Worm (Caenorhabditis elegans) whole organism, young adult: ENCODE results near the gene arrd-6.
"Not testable (repeated sequence)": the region's sequence is repeated elsewhere in the genome, so short reads cannot be mapped to it uniquely, and the experiment has no call there.

Experiments used
- K11D2.4 ChIP-seq: fragments of 200-800 bp; sonication (Bioruptor generic); IDR thresholded peaks from 2 replicates; pipeline ENCODE4 v1.3.6; 2022; ENCODE audit warnings: missing genetic modification reagents, missing genetic modification characterization, missing compliant biosample characterization
- Y95B8A.8 ChIP-seq: fragments of 200-800 bp; sonication (Bioruptor generic); IDR thresholded peaks from 2 replicates; pipeline ENCODE4 v1.3.6; 2022; ENCODE audit warnings: missing genetic modification reagents, missing genetic modification characterization, missing compliant biosample characterization
- ZK185.1 ChIP-seq: sonication (generic microtip); optimal IDR thresholded peaks from 2 replicates; lab custom pipeline; 2016; ENCODE audit warnings: mild to moderate bottlenecking, missing genetic modification characterization, missing compliant biosample characterization; ENCODE audit not compliant: poor library complexity, severe bottlenecking
- attf-5 ChIP-seq: fragments of 200-800 bp; sonication (Bioruptor generic); optimal IDR thresholded peaks from 2 replicates; lab custom pipeline; 2018; ENCODE audit warnings: mild to moderate bottlenecking, missing genetic modification characterization, missing compliant biosample characterization
- cebp-1 ChIP-seq, 2 experiments: fragments of 200-800 bp in 1 of 2; sonication (Bioruptor generic) in 1 of 2; sonication (generic microtip) in 1 of 2; IDR thresholded peaks in 1 of 2; optimal IDR thresholded peaks in 1 of 2; 2 replicates each; pipeline versions ENCODE4 v1.3.6 to Lab custom; 2017 to 2022; ENCODE audit warnings: missing compliant biosample characterization in 2 of 2, missing genetic modification characterization in 2 of 2, mild to moderate bottlenecking in 1 of 2, missing genetic modification reagents in 1 of 2, moderate library complexity in 1 of 2
- ceh-100 ChIP-seq: fragments of 200-800 bp; sonication (Bioruptor generic); IDR thresholded peaks from 2 replicates; pipeline ENCODE4 v1.3.6; 2022; ENCODE audit warnings: missing genetic modification reagents, missing genetic modification characterization, missing compliant biosample characterization
- ceh-58 ChIP-seq: fragments of 200-800 bp; sonication (Bioruptor generic); IDR thresholded peaks from 2 replicates; pipeline ENCODE4 v1.3.6; 2022; ENCODE audit warnings: missing genetic modification characterization, missing compliant biosample characterization
- dox-1 ChIP-seq: fragments of 200-800 bp; sonication (Bioruptor generic); IDR thresholded peaks from 2 replicates; pipeline ENCODE4 v1.3.6; 2022; ENCODE audit warnings: missing genetic modification reagents, missing genetic modification characterization, missing compliant biosample characterization
- dpl-1 ChIP-seq: fragments of 150-350 bp; optimal IDR thresholded peaks from 2 replicates; lab custom pipeline; 2014; ENCODE audit warnings: missing biosample characterization, missing genetic modification reagents, missing genetic modification characterization
- efl-1 ChIP-seq: fragments of 150-350 bp; optimal IDR thresholded peaks from 2 replicates; lab custom pipeline; 2014; ENCODE audit warnings: missing biosample characterization, missing genetic modification reagents, missing genetic modification characterization
- fkh-3 ChIP-seq: sonication (generic microtip); optimal IDR thresholded peaks from 2 replicates; lab custom pipeline; 2016; ENCODE audit warnings: mild to moderate bottlenecking, missing genetic modification characterization, missing compliant biosample characterization
- gei-17 ChIP-seq: fragments of 200-800 bp; sonication (Bioruptor generic); optimal IDR thresholded peaks from 2 replicates; lab custom pipeline; 2018; ENCODE audit warnings: mild to moderate bottlenecking, missing genetic modification characterization, missing compliant biosample characterization
- let-607 ChIP-seq, 2 experiments: fragments of 200-800 bp in 1 of 2; sonication (Bioruptor generic) in 1 of 2; sonication (generic microtip) in 1 of 2; optimal IDR thresholded peaks; 2 replicates each; lab custom pipeline; 2016 to 2018; ENCODE audit warnings: mild to moderate bottlenecking in 2 of 2, missing compliant biosample characterization in 2 of 2, missing genetic modification characterization in 2 of 2, moderate library complexity in 2 of 2, missing genotype in 1 of 2
- lsl-1 ChIP-seq: fragments of 200-800 bp; sonication (Bioruptor generic); optimal IDR thresholded peaks from 2 replicates; lab custom pipeline; 2018; ENCODE audit warnings: mild to moderate bottlenecking, missing genetic modification characterization, moderate library complexity, missing compliant biosample characterization
- mcd-1 ChIP-seq: fragments of 200-800 bp; sonication (Bioruptor generic); IDR thresholded peaks from 2 replicates; pipeline ENCODE4 v1.3.6; 2022; ENCODE audit warnings: missing genetic modification reagents, missing genetic modification characterization, missing compliant biosample characterization
- nhr-179 ChIP-seq: sonication (generic microtip); optimal IDR thresholded peaks from 2 replicates; lab custom pipeline; 2016; ENCODE audit warnings: mild to moderate bottlenecking, missing genetic modification characterization, missing compliant biosample characterization
- nhr-80 ChIP-seq: sonication (generic microtip); optimal IDR thresholded peaks from 2 replicates; lab custom pipeline; 2016; ENCODE audit warnings: missing genetic modification characterization, missing compliant biosample characterization
- snpc-4 ChIP-seq, 5 experiments: fragments of 150-350 bp in 1 of 5; sonication (generic microtip) in 4 of 5; optimal IDR thresholded peaks; 2 replicates each; lab custom pipeline; 2014 to 2018; ENCODE audit warnings: missing genetic modification characterization in 5 of 5, missing biosample characterization in 3 of 5, antibody characterized with exemption in 2 of 5, mild to moderate bottlenecking in 2 of 5, missing compliant biosample characterization in 2 of 5, missing genotype in 2 of 5, moderate library complexity in 2 of 5, missing genetic modification reagents in 1 of 5
- somi-1 ChIP-seq: fragments of 200-800 bp; sonication (Bioruptor generic); optimal IDR thresholded peaks from 2 replicates; lab custom pipeline; 2018; ENCODE audit warnings: mild to moderate bottlenecking, missing genetic modification characterization, missing compliant biosample characterization
- tbx-9 ChIP-seq: sonication (generic microtip); optimal IDR thresholded peaks from 2 replicates; lab custom pipeline; 2016; ENCODE audit warnings: borderline replicate concordance, missing genetic modification characterization, inconsistent platforms, missing compliant biosample characterization
- unc-130 ChIP-seq: sonication (generic microtip); optimal IDR thresholded peaks from 2 replicates; lab custom pipeline; 2016; ENCODE audit warnings: missing genetic modification reagents, missing genetic modification characterization, missing compliant biosample characterization
- zfh-2 ChIP-seq: fragments of 200-800 bp; sonication (Bioruptor generic); conservative IDR thresholded peaks from 2 replicates; pipeline ENCODE4 v1.3.6; 2022; ENCODE audit warnings: missing genetic modification reagents, missing genetic modification characterization, missing compliant biosample characterization
- ztf-25 ChIP-seq: fragments of 200-800 bp; sonication (Bioruptor generic); IDR thresholded peaks from 2 replicates; pipeline ENCODE4 v1.3.6; 2022; ENCODE audit warnings: missing genetic modification reagents, missing genetic modification characterization, missing compliant biosample characterization
- ztf-28 ChIP-seq: fragments of 200-800 bp; sonication (Bioruptor generic); IDR thresholded peaks from 2 replicates; pipeline ENCODE4 v1.3.6; 2022; ENCODE audit warnings: missing genetic modification reagents, missing genetic modification characterization, missing compliant biosample characterization

The arrd-6 gene

DNA sequence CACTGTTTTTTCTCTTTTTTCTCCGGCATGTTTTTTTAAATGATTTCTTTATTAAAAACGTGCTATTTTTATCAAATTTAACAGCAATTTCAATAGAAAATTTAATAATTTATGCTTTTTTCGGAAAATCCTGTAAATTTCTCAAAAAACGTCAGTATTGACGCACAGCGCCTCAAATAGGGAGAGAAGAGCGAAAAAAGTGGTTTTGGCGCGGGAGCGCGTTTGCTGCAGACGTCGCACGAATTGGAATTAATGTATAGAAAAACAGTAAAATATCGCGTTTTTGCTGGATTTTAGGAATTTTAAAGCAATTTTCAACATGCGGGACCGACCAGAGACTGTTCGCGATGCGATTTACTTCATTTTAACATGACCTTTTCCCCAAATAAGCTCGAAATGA lies 26.4 kb downstream of the arrd-6 start:
- TF ChIP-seq dox-1 (GFP tag; lab: Robert Waterston, UW), result peak; percentile 58
- not testable (repeated sequence) for TF ChIP-seq snpc-4 (GFP tag; optimal IDR thresholded peaks at IDR 0.05; lab: Kevin White, UChicago)
- peak in 1 of 4 experiments; percentile 31 for TF ChIP-seq snpc-4 (tag; optimal IDR thresholded peaks at IDR 0.05; lab: Kevin White, UChicago)
- TF ChIP-seq attf-5 (GFP tag; lab: Kevin White, UChicago), result peak; percentile 35
- TF ChIP-seq mcd-1 (GFP tag; lab: Robert Waterston, UW), result peak; percentile 75
- peak; percentile 80 for TF ChIP-seq ceh-100 (GFP tag; lab: Robert Waterston, UW)

DNA sequence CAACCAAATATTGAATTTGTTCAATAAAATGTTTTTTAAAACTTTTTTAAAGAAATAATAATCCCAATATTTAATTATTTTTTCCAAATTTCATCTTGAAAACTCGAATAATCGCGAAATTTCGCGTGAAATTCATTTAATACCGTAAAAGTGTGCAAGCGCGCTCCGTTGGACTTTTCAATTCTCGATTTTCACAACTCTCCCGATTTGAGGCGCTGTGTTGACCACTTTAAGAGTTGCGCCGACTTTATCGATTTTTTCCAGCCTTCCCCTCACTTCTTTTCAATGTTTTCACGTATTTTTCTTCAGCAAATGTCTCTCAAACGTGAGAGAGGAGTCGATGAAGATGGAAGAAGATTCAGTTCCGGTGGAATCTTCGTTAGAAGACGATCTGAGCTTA lies 28.0 kb downstream of the arrd-6 start:
- TF ChIP-seq mcd-1 (GFP tag; lab: Robert Waterston, UW), result peak; percentile 65

DNA sequence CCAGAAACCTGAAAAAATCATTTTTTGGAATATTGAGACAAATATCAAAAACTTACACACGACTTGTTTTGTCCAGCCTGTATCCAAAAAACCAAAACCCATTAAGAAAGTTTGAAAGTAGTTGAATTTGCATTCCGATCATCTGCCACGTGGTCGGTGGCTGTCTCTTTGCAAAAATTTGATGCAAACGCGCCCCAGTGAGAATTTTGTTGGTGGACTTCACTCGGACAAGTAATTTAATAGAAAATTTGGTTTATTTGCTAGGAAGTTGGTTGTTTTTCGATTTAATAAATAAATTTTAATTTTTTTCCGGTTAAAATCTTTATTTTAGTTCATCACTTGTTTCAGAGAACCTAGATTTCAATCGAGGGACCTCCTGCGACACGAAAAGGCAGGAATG lies 32.8 kb downstream of the arrd-6 start:
- TF ChIP-seq let-607 (tag; optimal IDR thresholded peaks at IDR 0.05; lab: Kevin White, UChicago) (peak in 1 of 2 experiments; percentile 74), unc-130 (no peak), ceh-58 (no peak), mcd-1 (GFP tag; lab: Robert Waterston, UW) (peak; percentile 59), Y95B8A.8 (no peak)

DNA sequence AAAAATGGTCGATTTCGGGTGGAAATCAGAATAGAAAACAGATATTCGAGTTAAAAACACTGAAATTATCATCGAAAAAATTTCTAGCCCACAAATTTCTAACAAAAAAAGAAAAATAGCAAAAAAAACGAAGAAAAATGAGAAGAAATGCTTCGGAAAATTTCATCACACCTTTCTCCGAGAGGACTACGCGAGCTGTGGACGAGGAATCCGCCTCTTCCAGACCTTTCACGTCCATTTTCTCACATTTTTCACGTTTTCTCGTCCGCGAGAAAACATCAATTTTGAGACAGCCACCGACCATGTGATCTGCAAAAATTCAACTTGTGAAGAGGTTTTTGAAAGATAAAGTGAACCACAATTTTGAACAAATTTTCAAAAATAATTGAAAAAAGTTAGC lies 33.9 kb downstream of the arrd-6 start:
- TF ChIP-seq cebp-1 (GFP tag; IDR thresholded peaks at IDR 0.05; lab: Robert Waterston, UW) (peak; percentile 53; the same call in 1 of the 2 replicates), cebp-1 (tag; optimal IDR thresholded peaks at IDR 0.05; lab: Kevin White, UChicago) (peak; percentile 69), mcd-1 (GFP tag; lab: Robert Waterston, UW) (peak; percentile 36; the same call in 1 of the 2 replicates), ztf-28 (GFP tag; lab: Robert Waterston, UW) (no peak), K11D2.4 (GFP tag; lab: Robert Waterston, UW) (0 out of 2 replicates have a peak, but pooled peaks have one; percentile 18)

DNA sequence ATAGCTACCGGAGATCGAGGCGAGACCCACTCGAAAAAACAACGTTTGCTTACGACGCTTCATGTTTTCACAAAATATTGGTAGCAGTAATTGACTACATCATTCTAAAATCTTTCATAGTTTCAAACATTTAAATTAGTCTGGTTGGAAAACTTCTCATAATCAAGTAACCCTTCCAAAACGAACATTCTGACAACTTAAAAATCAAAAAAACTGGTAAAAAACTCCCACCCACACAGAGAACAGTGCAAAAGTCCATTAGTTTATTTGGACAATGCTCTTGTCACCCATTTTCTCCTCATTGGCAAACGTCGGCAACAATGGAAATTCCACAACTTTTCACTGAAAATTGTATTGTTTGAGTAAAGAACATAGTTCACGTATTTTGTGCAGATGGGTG lies 34.8 kb downstream of the arrd-6 start, which contains the start of gene F37H8.6:
TSS of gene F37H8.6 (minus strand) at position 101 of the 400 bp plus-strand sequence.
- TF ChIP-seq nhr-179 (tag; lab: Kevin White, UChicago) (no peak), ztf-25 (GFP tag; lab: Robert Waterston, UW) (no peak)

DNA sequence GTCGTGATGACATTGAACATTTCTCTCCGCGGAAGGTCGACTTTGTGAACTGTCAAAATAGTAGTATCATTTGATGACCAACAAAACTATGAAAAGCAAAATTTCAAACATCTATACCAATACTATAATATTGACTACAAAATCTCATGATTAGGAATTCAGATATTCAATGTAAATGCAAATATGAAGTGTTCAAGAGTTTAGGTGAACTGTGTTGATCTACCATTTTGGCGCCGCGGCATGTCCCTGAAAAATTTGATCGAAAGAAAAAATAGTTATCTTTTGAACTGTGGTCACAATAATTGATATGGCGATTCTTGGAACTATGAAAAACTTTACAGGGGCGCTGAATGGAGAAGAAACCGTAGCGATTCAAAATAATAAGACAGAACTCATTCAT lies 36.2 kb downstream of the arrd-6 start:
- TF ChIP-seq ZK185.1, result no peak
- TF ChIP-seq somi-1 (GFP tag; lab: Kevin White, UChicago), result no peak
- TF ChIP-seq fkh-3 (tag; lab: Kevin White, UChicago), result no peak
- no peak for TF ChIP-seq lsl-1 (GFP tag; lab: Kevin White, UChicago)
- no peak for TF ChIP-seq gei-17 (GFP tag; lab: Kevin White, UChicago)
- TF ChIP-seq dox-1 (GFP tag; lab: Robert Waterston, UW), result no peak
- no peak for TF ChIP-seq tbx-9 (tag; lab: Kevin White, UChicago)
- TF ChIP-seq zfh-2 (GFP tag; lab: Robert Waterston, UW), result no peak
- TF ChIP-seq dpl-1 (GFP tag; lab: Kevin White, UChicago), result no peak
- TF ChIP-seq, all 124 proteins: peak for 0

DNA sequence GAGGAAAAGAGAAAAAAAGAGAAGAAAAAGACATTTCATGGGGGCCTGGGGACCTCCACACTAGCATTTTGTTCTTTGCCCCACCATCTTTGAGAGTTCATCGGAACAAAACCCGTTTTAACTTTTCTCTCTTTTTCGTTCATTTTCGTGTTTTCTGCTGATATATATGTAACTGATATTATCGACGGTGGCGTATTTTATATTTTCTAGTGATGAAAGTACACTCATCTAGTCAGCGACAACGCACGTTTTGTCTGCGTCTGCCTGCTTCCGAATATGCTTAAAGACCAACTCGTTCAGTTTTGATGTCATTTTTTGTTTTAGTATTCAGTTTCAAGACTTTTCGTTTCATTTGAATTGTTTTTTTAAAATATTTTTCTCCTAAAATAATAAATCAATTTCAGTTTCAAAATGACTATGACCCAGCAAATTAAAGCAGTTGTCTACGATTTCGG lies 38.7 kb downstream of the arrd-6 start, which contains the start of gene bigr-1:
TSS of gene bigr-1 (plus strand) at position 405 of the 455 bp plus-strand sequence.
- TF ChIP-seq nhr-80 (tag; lab: Kevin White, UChicago) (peak; percentile 61), cebp-1 (GFP tag; IDR thresholded peaks at IDR 0.05; lab: Robert Waterston, UW) (no peak), cebp-1 (tag; optimal IDR thresholded peaks at IDR 0.05; lab: Kevin White, UChicago) (peak; percentile 24), efl-1 (GFP tag; lab: Kevin White, UChicago) (no peak)
